Fruit fly (Drosophila melanogaster): Measurements from ENCODE around the gene ppk28.

Gene ppk28

DNA sequence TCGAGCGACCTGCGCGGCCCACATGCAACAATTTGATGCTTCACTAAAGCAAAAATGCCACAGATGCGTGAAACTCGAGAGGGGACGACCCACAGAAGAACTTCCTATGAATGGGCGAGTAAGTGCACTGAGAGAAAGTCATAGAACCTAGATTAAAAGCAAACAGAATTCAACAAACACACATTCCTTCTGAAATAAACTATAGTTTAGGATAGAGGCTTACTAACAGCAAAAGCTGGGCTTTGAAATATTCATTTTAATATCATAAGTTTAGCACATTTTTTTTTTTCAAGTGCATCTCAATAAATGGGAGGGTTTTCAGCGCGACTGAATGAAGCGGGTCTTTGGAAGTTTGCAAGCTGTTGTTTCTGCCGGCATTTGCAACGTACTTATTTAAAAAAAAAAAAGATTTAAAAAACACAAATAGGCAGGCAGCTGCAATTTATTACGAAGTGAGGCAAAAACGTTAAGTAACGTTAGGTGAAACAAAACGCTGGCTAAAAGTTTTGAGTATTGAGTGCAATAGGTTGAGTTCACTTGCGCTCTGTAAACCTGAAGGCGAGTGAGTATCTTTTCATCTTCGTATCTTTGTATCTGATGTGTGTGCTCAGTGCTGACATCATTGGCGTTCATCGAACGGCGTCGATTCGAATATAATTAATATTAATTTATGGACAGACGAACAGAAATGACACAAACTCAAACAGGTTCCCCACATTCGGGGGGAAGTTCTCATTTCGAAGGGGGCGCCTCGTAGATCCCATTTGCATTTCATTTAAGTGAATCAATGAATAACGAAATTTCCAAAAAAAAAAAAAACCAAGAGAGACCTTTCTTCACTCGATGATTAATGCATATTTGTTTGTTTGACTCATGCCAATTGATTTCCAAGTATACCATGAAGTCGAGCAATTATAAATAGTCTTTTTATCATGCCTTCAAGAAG lies 32.7 kb upstream of the ppk28 start (continued):
- TF ChIP-seq Usf (GFP tag; optimal IDR thresholded peaks at IDR 0.05), result no peak
- peak; percentile 39 for TF ChIP-seq en (GFP tag; optimal IDR thresholded peaks at IDR 0.05)
- TF ChIP-seq CG7987 (GFP tag; optimal IDR thresholded peaks at IDR 0.05), result no peak
- TF ChIP-seq CG12391 (tag; optimal IDR thresholded peaks at IDR 0.05), result peak; percentile 34
- TF ChIP-seq NfI (GFP tag; optimal IDR thresholded peaks at IDR 0.05), result no peak
- TF ChIP-seq HHEX (GFP tag; optimal IDR thresholded peaks at IDR 0.05), result peak; percentile 30
- TF ChIP-seq CG2712 (tag; optimal IDR thresholded peaks at IDR 0.05), result peak; percentile 78
- no peak for TF ChIP-seq HLHmδ (GFP tag; optimal IDR thresholded peaks at IDR 0.05)
- no peak for TF ChIP-seq Dll (GFP tag; IDR thresholded peaks at IDR 0.05; ENCODE audit: partially characterized antibody)
- peak; percentile 61 for TF ChIP-seq onecut (GFP tag; IDR thresholded peaks at IDR 0.05)
- no peak for TF ChIP-seq CG17186 (GFP tag; optimal IDR thresholded peaks at IDR 0.05)
- peak; percentile 27; the same call in 1 of the 2 replicates for TF ChIP-seq dimm (GFP tag; IDR thresholded peaks at IDR 0.05)
- TF ChIP-seq Sin3A (optimal IDR thresholded peaks at IDR 0.05), result no peak
- no peak for TF ChIP-seq CG4707 (GFP tag; optimal IDR thresholded peaks at IDR 0.05)
- peak; percentile 82 for TF ChIP-seq CG8765 (GFP tag; IDR thresholded peaks at IDR 0.05)
- TF ChIP-seq aop (GFP tag; IDR thresholded peaks at IDR 0.05), result no peak
- TF ChIP-seq Mad (GFP tag; optimal IDR thresholded peaks at IDR 0.05), result no peak
- TF ChIP-seq pho (GFP tag; optimal IDR thresholded peaks at IDR 0.05), result no peak
- 0 out of 2 replicates have a peak, but pooled peaks have one; percentile 13 for TF ChIP-seq wor (GFP tag; IDR thresholded peaks at IDR 0.05)
- TF ChIP-seq CG17612 (GFP tag; IDR thresholded peaks at IDR 0.05), result peak; percentile 50; the same call in 1 of the 2 replicates
- peak; percentile 24 for TF ChIP-seq Ssrp (tag; optimal IDR thresholded peaks at IDR 0.05)
- TF ChIP-seq Camta (GFP tag; optimal IDR thresholded peaks at IDR 0.05), result peak; percentile 58
- TF ChIP-seq eve (GFP tag; optimal IDR thresholded peaks at IDR 0.05), result peak; percentile 1 to 62
- no peak for TF ChIP-seq mld (GFP tag; IDR thresholded peaks at IDR 0.05; ENCODE audit: partially characterized antibody)
- no peak for TF ChIP-seq CG7271 (tag; optimal IDR thresholded peaks at IDR 0.05)
- peak; percentile 46 for TF ChIP-seq slp2 (GFP tag; optimal IDR thresholded peaks at IDR 0.05)
- TF ChIP-seq CG1792 (GFP tag; optimal IDR thresholded peaks at IDR 0.05), result no peak
- peak; percentile 52 for TF ChIP-seq CG13624 (GFP tag; optimal IDR thresholded peaks at IDR 0.05)
- peak; percentile 10 for TF ChIP-seq Ets97D (GFP tag; optimal IDR thresholded peaks at IDR 0.05)
- no peak for TF ChIP-seq GATAe (GFP tag; conservative IDR thresholded peaks at IDR 0.05)
- peak; percentile 50; the same call in 1 of the 2 replicates for TF ChIP-seq CG4360 (GFP tag; IDR thresholded peaks at IDR 0.05)
- no peak for TF ChIP-seq CG9932 (GFP tag; IDR thresholded peaks at IDR 0.05)
- no peak for TF ChIP-seq vfl (GFP tag; optimal IDR thresholded peaks at IDR 0.05)
- no peak for TF ChIP-seq abd-A (tag; optimal IDR thresholded peaks at IDR 0.05)
- peak; percentile 46 for TF ChIP-seq lab (GFP tag; optimal IDR thresholded peaks at IDR 0.05)
- TF ChIP-seq CG3726 (GFP tag; IDR thresholded peaks at IDR 0.05), result peak; percentile 61; the same call in 1 of the 3 replicates
- no peak for TF ChIP-seq shn (GFP tag; optimal IDR thresholded peaks at IDR 0.05)
- no peak for TF ChIP-seq Elba2 (GFP tag; optimal IDR thresholded peaks at IDR 0.05)
- TF ChIP-seq nerfin-2 (GFP tag; IDR thresholded peaks at IDR 0.05; ENCODE audit: partially characterized antibody), result no peak
- TF ChIP-seq CG9817 (tag; optimal IDR thresholded peaks at IDR 0.05), result no peak
- peak; percentile 38 for TF ChIP-seq CG2202 (tag; optimal IDR thresholded peaks at IDR 0.05)
- TF ChIP-seq CG8478 (optimal IDR thresholded peaks at IDR 0.05), result no peak
- TF ChIP-seq h (optimal IDR thresholded peaks at IDR 0.05), result no peak
- no peak for TF ChIP-seq CG4328 (GFP tag; optimal IDR thresholded peaks at IDR 0.05)
- peak; percentile 83 for TF ChIP-seq Awh (GFP tag; IDR thresholded peaks at IDR 0.05)
- no peak for TF ChIP-seq pita (GFP tag; optimal IDR thresholded peaks at IDR 0.05)
- TF ChIP-seq chn (GFP tag; optimal IDR thresholded peaks at IDR 0.05), result peak; percentile 30
- no peak for TF ChIP-seq CG15479 (GFP tag; optimal IDR thresholded peaks at IDR 0.05)
- peak; percentile 9 for TF ChIP-seq CG8944 (GFP tag; optimal IDR thresholded peaks at IDR 0.05)
- TF ChIP-seq CG12104 (GFP tag; optimal IDR thresholded peaks at IDR 0.05), result peak; percentile 5

Data from whole organism, embryonic.